Fruit fly (Drosophila melanogaster) whole organism, embryonic: ENCODE measurements around the gene S6KL.
A peak's percentile ranks its signal among the peaks of the same experiment; 100 is the strongest.

Experiments used
- CG10209 ChIP-seq: fragments of 200-800 bp; sonication (Bioruptor generic); optimal IDR thresholded peaks from 3 replicates; lab custom pipeline; 2017; ENCODE audit warnings: missing biosample characterization, mild to moderate bottlenecking, missing genetic modification characterization, missing genetic modification reagents
- CG10267 ChIP-seq: fragments of 200-800 bp; sonication (Bioruptor generic); optimal IDR thresholded peaks from 2 replicates; lab custom pipeline; 2018; ENCODE audit warnings: missing biosample characterization, mild to moderate bottlenecking, missing genetic modification characterization, moderate library complexity
- CG10543 ChIP-seq: fragments of 200-800 bp; sonication (Bioruptor generic); optimal IDR thresholded peaks from 3 replicates; lab custom pipeline; 2017; ENCODE audit warnings: missing biosample characterization, mild to moderate bottlenecking, missing genetic modification characterization, moderate library complexity
- CG11247 ChIP-seq: fragments of 200-800 bp; sonication (Bioruptor generic); IDR thresholded peaks from 2 replicates; pipeline ENCODE4 v1.3.6; 2022; ENCODE audit warnings: missing biosample characterization, missing genetic modification characterization
- CG12659 ChIP-seq: fragments of 200-800 bp; sonication (Bioruptor generic); optimal IDR thresholded peaks from 3 replicates; lab custom pipeline; 2017; ENCODE audit warnings: mild to moderate bottlenecking, missing biosample characterization, missing genetic modification reagents, missing genetic modification characterization
- CG13287 ChIP-seq: fragments of 200-800 bp; sonication (Bioruptor generic); IDR thresholded peaks from 2 replicates; pipeline ENCODE4 v1.3.6; 2022; ENCODE audit warnings: missing biosample characterization, missing genetic modification characterization; ENCODE audit not compliant: partially characterized antibody
- CG13296 ChIP-seq: fragments of 200-800 bp; sonication (Bioruptor generic); optimal IDR thresholded peaks from 3 replicates; lab custom pipeline; 2018; ENCODE audit warnings: missing biosample characterization, mild to moderate bottlenecking, missing genetic modification characterization
- CG13894 ChIP-seq: fragments of 200-800 bp; sonication (Bioruptor generic); optimal IDR thresholded peaks from 3 replicates; lab custom pipeline; 2018; ENCODE audit warnings: missing biosample characterization, mild to moderate bottlenecking, missing genetic modification characterization, moderate library complexity
- CG15011 ChIP-seq: fragments of 200-800 bp; sonication (Bioruptor generic); optimal IDR thresholded peaks from 3 replicates; lab custom pipeline; 2018; ENCODE audit warnings: missing biosample characterization, mild to moderate bottlenecking, missing genetic modification characterization
- CG17912 ChIP-seq: fragments of 200-800 bp; sonication (Bioruptor generic); optimal IDR thresholded peaks from 2 replicates; lab custom pipeline; 2018; ENCODE audit warnings: missing biosample characterization, mild to moderate bottlenecking, missing genetic modification characterization
- CG1832 ChIP-seq: fragments of 200-800 bp; sonication (Bioruptor generic); optimal IDR thresholded peaks from 2 replicates; lab custom pipeline; 2017; ENCODE audit warnings: missing biosample characterization, mild to moderate bottlenecking, missing genetic modification characterization, inconsistent platforms
- CG30431 ChIP-seq: fragments of 200-800 bp; sonication (Bioruptor generic); optimal IDR thresholded peaks from 2 replicates; lab custom pipeline; 2017; ENCODE audit warnings: missing biosample characterization, missing genetic modification characterization
- CG4360 ChIP-seq: fragments of 200-800 bp; sonication (Bioruptor generic); IDR thresholded peaks from 2 replicates; pipeline ENCODE4 v1.3.6; 2022; ENCODE audit warnings: missing biosample characterization, missing genetic modification characterization
- CG4820 ChIP-seq: fragments of 200-800 bp; sonication (Bioruptor generic); optimal IDR thresholded peaks from 3 replicates; lab custom pipeline; 2016; ENCODE audit warnings: missing biosample characterization, missing genetic modification characterization
- CG6175 ChIP-seq: fragments of 200-800 bp; sonication (Bioruptor generic); IDR thresholded peaks from 3 replicates; pipeline ENCODE4 v1.3.6; 2022; ENCODE audit warnings: missing biosample characterization, missing genetic modification characterization
- CG6689 ChIP-seq: fragments of 200-800 bp; sonication (Bioruptor generic); IDR thresholded peaks from 2 replicates; pipeline ENCODE4 v1.3.6; 2022; ENCODE audit warnings: missing biosample characterization, missing genetic modification characterization
- CG6791 ChIP-seq: fragments of 200-800 bp; sonication (Bioruptor generic); IDR thresholded peaks from 3 replicates; pipeline ENCODE4 v1.3.6; 2022; ENCODE audit warnings: missing biosample characterization, missing genetic modification characterization; ENCODE audit not compliant: partially characterized antibody
- CG7745 ChIP-seq: fragments of 200-800 bp; sonication (Bioruptor generic); optimal IDR thresholded peaks from 2 replicates; lab custom pipeline; 2018; ENCODE audit warnings: missing biosample characterization, mild to moderate bottlenecking, missing genetic modification characterization, moderate library complexity
- CG7987 ChIP-seq: fragments of 200-800 bp; sonication (Bioruptor generic); optimal IDR thresholded peaks from 2 replicates; lab custom pipeline; 2018; ENCODE audit warnings: missing biosample characterization, mild to moderate bottlenecking, missing genetic modification characterization, moderate library complexity
- CG9876 ChIP-seq: fragments of 200-800 bp; sonication (Bioruptor generic); optimal IDR thresholded peaks from 2 replicates; lab custom pipeline; 2016; ENCODE audit warnings: missing biosample characterization, missing genetic modification characterization
- Ets65A ChIP-seq: fragments of 200-800 bp; sonication (Bioruptor generic); peaks from one replicate; lab custom pipeline; 2016; ENCODE audit warnings: missing biosample characterization, missing genetic modification characterization
- Fer3 ChIP-seq: fragments of 200-800 bp; sonication (Bioruptor generic); optimal IDR thresholded peaks from 2 replicates; lab custom pipeline; 2018; ENCODE audit warnings: missing biosample characterization, mild to moderate bottlenecking, missing genetic modification characterization, moderate library complexity
- Lim3 ChIP-seq: fragments of 200-800 bp; sonication (Bioruptor generic); IDR thresholded peaks from 2 replicates; pipeline ENCODE4 v1.3.6; 2022; ENCODE audit warnings: missing biosample characterization, missing genetic modification characterization
- Meics ChIP-seq: fragments of 200-800 bp; sonication (Bioruptor generic); optimal IDR thresholded peaks from 2 replicates; lab custom pipeline; 2017; ENCODE audit warnings: missing biosample characterization, mild to moderate bottlenecking, missing genetic modification characterization
- Scr ChIP-seq: fragments of 200-800 bp; sonication (Bioruptor generic); IDR thresholded peaks from 2 replicates; pipeline ENCODE4 v1.3.6; 2022; ENCODE audit warnings: missing biosample characterization, missing genetic modification characterization; ENCODE audit not compliant: partially characterized antibody
- Xrp1 ChIP-seq: fragments of 200-800 bp; sonication (Bioruptor generic); IDR thresholded peaks from 2 replicates; pipeline ENCODE4 v1.3.6; 2022; ENCODE audit warnings: missing biosample characterization, missing genetic modification characterization
- aop ChIP-seq: fragments of 200-800 bp; sonication (Bioruptor generic); IDR thresholded peaks from 2 replicates; pipeline ENCODE4 v1.3.6; 2022; ENCODE audit warnings: missing biosample characterization, missing genetic modification characterization
- chif ChIP-seq, 2 experiments: fragments of 200-800 bp; sonication (Bioruptor generic); optimal IDR thresholded peaks; 3 replicates each; lab custom pipeline; 2016; ENCODE audit warnings: missing biosample characterization in 2 of 2, missing genetic modification characterization in 2 of 2
- chinmo ChIP-seq: fragments of 200-800 bp; sonication (Bioruptor generic); IDR thresholded peaks from 4 replicates; pipeline ENCODE4 v1.3.6; 2022; ENCODE audit warnings: missing biosample characterization, missing genetic modification characterization; ENCODE audit not compliant: partially characterized antibody
- chm ChIP-seq: fragments of 200-800 bp; sonication (Bioruptor generic); IDR thresholded peaks from 2 replicates; pipeline ENCODE4 v1.3.6; 2022; ENCODE audit warnings: missing biosample characterization, missing genetic modification characterization
- corto ChIP-seq: fragments of 200-800 bp; sonication (Bioruptor generic); optimal IDR thresholded peaks from 2 replicates; lab custom pipeline; 2016; ENCODE audit warnings: missing biosample characterization, mild to moderate bottlenecking, missing genetic modification characterization, moderate library complexity
- crp ChIP-seq, 2 experiments: fragments of 200-800 bp; sonication (Bioruptor generic); optimal IDR thresholded peaks; 2 replicates in 1 of 2; 3 replicates in 1 of 2; lab custom pipeline; 2017; ENCODE audit warnings: missing biosample characterization in 2 of 2, missing genetic modification characterization in 2 of 2, mild to moderate bottlenecking in 1 of 2, moderate library complexity in 1 of 2
- dpn ChIP-seq, 2 experiments: fragments of 200-800 bp; sonication (Bioruptor generic); optimal IDR thresholded peaks; 3 replicates each; lab custom pipeline; 2016; ENCODE audit warnings: missing biosample characterization in 2 of 2, missing genetic modification characterization in 2 of 2
- eve ChIP-seq, 2 experiments: fragments of >200 bp; optimal IDR thresholded peaks; 2 replicates each; lab custom pipeline; 2017; ENCODE audit warnings: missing biosample characterization in 2 of 2, missing genetic modification characterization in 2 of 2
- eyg ChIP-seq: fragments of 200-800 bp; sonication (Bioruptor generic); optimal IDR thresholded peaks from 3 replicates; lab custom pipeline; 2016; ENCODE audit warnings: missing biosample characterization, missing genetic modification characterization
- ftz-f1 ChIP-seq: fragments of 200-800 bp; sonication (Bioruptor generic); optimal IDR thresholded peaks from 2 replicates; lab custom pipeline; 2016; ENCODE audit warnings: missing biosample characterization, missing genetic modification characterization
- h ChIP-seq: fragments of >200 bp; optimal IDR thresholded peaks from 2 replicates; lab custom pipeline; 2017
- ham ChIP-seq: fragments of 200-800 bp; sonication (Bioruptor generic); IDR thresholded peaks from 2 replicates; pipeline ENCODE4 v1.3.6; 2022; ENCODE audit warnings: missing biosample characterization, missing genetic modification characterization
- hkb ChIP-seq, 2 experiments: fragments of 200-800 bp in 1 of 2; fragments of >200 bp in 1 of 2; sonication (Bioruptor generic) in 1 of 2; IDR thresholded peaks in 1 of 2; optimal IDR thresholded peaks in 1 of 2; 2 replicates each; pipeline versions ENCODE4 v1.3.6 to Lab custom; 2017 to 2022; ENCODE audit warnings: missing biosample characterization in 1 of 2, missing genetic modification characterization in 1 of 2
- jing ChIP-seq: fragments of 200-800 bp; sonication (Bioruptor generic); optimal IDR thresholded peaks from 2 replicates; lab custom pipeline; 2018; ENCODE audit warnings: missing biosample characterization, mild to moderate bottlenecking, missing genetic modification characterization
- lbe ChIP-seq: fragments of 200-800 bp; sonication (Bioruptor generic); optimal IDR thresholded peaks from 2 replicates; lab custom pipeline; 2016; ENCODE audit warnings: missing biosample characterization, mild to moderate bottlenecking, missing genetic modification characterization
- lilli ChIP-seq: fragments of 200-800 bp; sonication (Bioruptor generic); optimal IDR thresholded peaks from 3 replicates; lab custom pipeline; 2016; ENCODE audit warnings: missing biosample characterization, missing genetic modification characterization
- nau ChIP-seq: fragments of 200-800 bp; sonication (Bioruptor generic); optimal IDR thresholded peaks from 3 replicates; lab custom pipeline; 2017; ENCODE audit warnings: missing biosample characterization, mild to moderate bottlenecking, missing genetic modification characterization, missing genetic modification reagents
- onecut ChIP-seq: fragments of 200-800 bp; sonication (Bioruptor generic); IDR thresholded peaks from 2 replicates; pipeline ENCODE4 v1.3.6; 2022; ENCODE audit warnings: missing biosample characterization, missing genetic modification characterization
- pho ChIP-seq: fragments of 200-800 bp; sonication (Bioruptor generic); optimal IDR thresholded peaks from 2 replicates; lab custom pipeline; 2016; ENCODE audit warnings: missing biosample characterization, missing genetic modification characterization
- sens-2 ChIP-seq: fragments of 200-800 bp; sonication (Bioruptor generic); IDR thresholded peaks from 2 replicates; pipeline ENCODE4 v1.3.6; 2022; ENCODE audit warnings: missing biosample characterization, missing genetic modification characterization
- sr ChIP-seq: fragments of 200-800 bp; sonication (Bioruptor generic); IDR thresholded peaks from 3 replicates; pipeline ENCODE4 v1.3.6; 2022; ENCODE audit warnings: missing biosample characterization, missing genetic modification characterization
- tup ChIP-seq: fragments of 200-800 bp; sonication (Bioruptor generic); optimal IDR thresholded peaks from 2 replicates; lab custom pipeline; 2016; ENCODE audit warnings: missing biosample characterization, mild to moderate bottlenecking, missing genetic modification characterization, moderate library complexity
- twi ChIP-seq: fragments of 200-800 bp; optimal IDR thresholded peaks from 2 replicates; lab custom pipeline; 2019; ENCODE audit warnings: missing biosample characterization, mild to moderate bottlenecking, missing genetic modification characterization, moderate library complexity

The S6KL gene

dm6 chrX:18783417-18784123, 4.7 kb upstream of the S6KL start, which contains the start of gene CG18259 (continued):
- TF ChIP-seq Fer3 (no peak), CG13894 (no peak), twi (tag; lab: Kevin White, UChicago) (no peak), dpn (GFP tag; optimal IDR thresholded peaks at IDR 0.05; lab: Kevin White, UChicago) (no peak), sr (GFP tag; lab: Robert Waterston, UW) (no peak), ftz-f1 (GFP tag; lab: Kevin White, UChicago) (peak; percentile 12), CG1832 (GFP tag; lab: Kevin White, UChicago) (no peak), chm (GFP tag; lab: Robert Waterston, UW) (no peak), pho (GFP tag; lab: Kevin White, UChicago) (no peak), CG12659 (GFP tag; lab: Kevin White, UChicago) (peak; percentile 60), CG6175 (GFP tag; lab: Robert Waterston, UW) (no peak), aop (GFP tag; lab: Robert Waterston, UW) (no peak), chinmo (GFP tag; lab: Robert Waterston, UW) (0 out of 4 replicates have a peak, but pooled peaks have one; percentile 63), CG6689 (GFP tag; lab: Robert Waterston, UW) (no peak), CG7987 (GFP tag; lab: Kevin White, UChicago) (no peak), Lim3 (no peak), onecut (GFP tag; lab: Robert Waterston, UW) (no peak), CG10267 (peak; percentile 20), Meics (GFP tag; lab: Kevin White, UChicago) (no peak), CG15011 (GFP tag; lab: Kevin White, UChicago) (no peak), CG4360 (GFP tag; lab: Robert Waterston, UW) (peak; percentile 82), nau (GFP tag; lab: Kevin White, UChicago) (no peak), CG4820 (GFP tag; lab: Kevin White, UChicago) (no peak), CG13296 (GFP tag; lab: Kevin White, UChicago) (no peak), Scr (peak; percentile 91), CG10543 (no peak), CG9876 (GFP tag; lab: Kevin White, UChicago) (no peak), tup (GFP tag; lab: Kevin White, UChicago) (no peak), ham (GFP tag; lab: Robert Waterston, UW) (no peak), CG7745 (no peak), CG11247 (GFP tag; lab: Robert Waterston, UW) (no peak), eyg (GFP tag; lab: Kevin White, UChicago) (no peak), CG6791 (GFP tag; lab: Robert Waterston, UW) (peak; percentile 72; the same call in 2 of the 3 replicates), CG30431 (no peak), chif (GFP tag; optimal IDR thresholded peaks at IDR 0.05; lab: Kevin White, UChicago) (no peak), Xrp1 (GFP tag; lab: Robert Waterston, UW) (no peak), eve (GFP tag; optimal IDR thresholded peaks at IDR 0.05; lab: Kevin White, UChicago) (no peak), corto (GFP tag; lab: Kevin White, UChicago) (no peak), CG13287 (GFP tag; lab: Robert Waterston, UW) (peak; percentile 79), h (lab: Kevin White, UChicago) (no peak), CG17912 (no peak), lbe (no peak), Ets65A (no peak), CG10209 (GFP tag; lab: Kevin White, UChicago) (no peak), hkb (optimal IDR thresholded peaks at IDR 0.05; lab: Kevin White, UChicago) (peak; percentile 12), hkb (GFP tag; IDR thresholded peaks at IDR 0.05; lab: Robert Waterston, UW) (no peak), crp (GFP tag; optimal IDR thresholded peaks at IDR 0.05; lab: Kevin White, UChicago) (no peak), lilli (GFP tag; lab: Kevin White, UChicago) (peak; percentile 4), jing (GFP tag; lab: Kevin White, UChicago) (no peak), sens-2 (no peak)
